ENCODE assay signal across 3 fruit fly cellular contexts in the genomic region with DNA sequence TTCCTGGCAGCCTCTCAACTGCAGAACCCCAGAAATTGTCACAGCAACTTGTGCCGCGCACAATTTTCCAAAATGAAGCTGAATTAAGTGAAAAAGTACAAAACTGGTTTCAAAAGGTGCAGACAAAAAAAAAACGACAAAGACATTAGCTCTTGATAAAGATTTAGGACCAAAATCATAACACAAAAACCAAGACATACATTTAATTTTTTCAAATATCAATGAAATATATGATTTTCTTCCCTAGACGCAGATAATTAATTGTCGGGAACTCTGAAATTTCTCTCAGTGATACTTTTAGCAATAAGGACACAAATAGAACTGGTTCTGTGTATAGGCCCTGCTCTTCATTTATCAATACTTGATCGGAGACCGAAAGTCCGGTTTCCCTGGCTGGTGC.
TF ChIP-seq lines count a peak whose summit lies in the region.

No protein-coding gene starts in this region.

TF ChIP-seq in whole organism, embryonic, 481 proteins besides CTCF, POLR2A, EP300 and RAD21 (continued from another document and continues in another):
- peak; percentile 74 for TF ChIP-seq Drgx (GFP tag; IDR thresholded peaks at IDR 0.05; lab: Robert Waterston, UW)
- no peak for TF ChIP-seq CG3726 (GFP tag; IDR thresholded peaks at IDR 0.05; lab: Robert Waterston, UW)
- TF ChIP-seq org-1 (GFP tag; optimal IDR thresholded peaks at IDR 0.05; lab: Kevin White, UChicago), result no peak
- TF ChIP-seq CG7786 (GFP tag; optimal IDR thresholded peaks at IDR 0.05; lab: Kevin White, UChicago), result peak; percentile 32
- 0 out of 2 replicates have a peak, but pooled peaks have one; percentile 27 for TF ChIP-seq sim (GFP tag; IDR thresholded peaks at IDR 0.05; lab: Robert Waterston, UW)
- TF ChIP-seq Hr78 (GFP tag; optimal IDR thresholded peaks at IDR 0.05; lab: Kevin White, UChicago), result no peak
- TF ChIP-seq grau (tag; optimal IDR thresholded peaks at IDR 0.05; lab: Kevin White, UChicago), result peak; percentile 24
- peak; percentile 22; the same call in 1 of the 2 replicates for TF ChIP-seq ara (GFP tag; IDR thresholded peaks at IDR 0.05; lab: Robert Waterston, UW)
- no peak for TF ChIP-seq shn (GFP tag; optimal IDR thresholded peaks at IDR 0.05; lab: Kevin White, UChicago)
- TF ChIP-seq CG7963 (GFP tag; IDR thresholded peaks at IDR 0.05; lab: Robert Waterston, UW; ENCODE audit: partially characterized antibody), result no peak
- no peak for TF ChIP-seq CG9437 (GFP tag; optimal IDR thresholded peaks at IDR 0.05; lab: Kevin White, UChicago)
- TF ChIP-seq nmo (GFP tag; optimal IDR thresholded peaks at IDR 0.05; lab: Kevin White, UChicago), result peak; percentile 23
- no peak for TF ChIP-seq odd (GFP tag; optimal IDR thresholded peaks at IDR 0.05; lab: Kevin White, UChicago)
- TF ChIP-seq disco-r (GFP tag; optimal IDR thresholded peaks at IDR 0.05; lab: Kevin White, UChicago), result no peak
- 0 out of 3 replicates have a peak, but pooled peaks have one; percentile 50 for TF ChIP-seq H15 (GFP tag; IDR thresholded peaks at IDR 0.05; lab: Robert Waterston, UW)
- TF ChIP-seq Kr (GFP tag; optimal IDR thresholded peaks at IDR 0.05; lab: Kevin White, UChicago), result peak; percentile 26
- TF ChIP-seq gfzf (GFP tag; optimal IDR thresholded peaks at IDR 0.05; lab: Kevin White, UChicago), result no peak
- TF ChIP-seq CG6689 (GFP tag; IDR thresholded peaks at IDR 0.05; lab: Robert Waterston, UW), result peak; percentile 62
- no peak for TF ChIP-seq z (GFP tag; IDR thresholded peaks at IDR 0.05; lab: Robert Waterston, UW)
- TF ChIP-seq CG6791 (GFP tag; IDR thresholded peaks at IDR 0.05; lab: Robert Waterston, UW; ENCODE audit: partially characterized antibody), result no peak
- no peak for TF ChIP-seq klu (GFP tag; IDR thresholded peaks at IDR 0.05; lab: Robert Waterston, UW)
- TF ChIP-seq CG7839 (tag; optimal IDR thresholded peaks at IDR 0.05; lab: Kevin White, UChicago), result peak; percentile 46
- peak; percentile 40; the same call in 1 of the 2 replicates for TF ChIP-seq Ptx1 (GFP tag; IDR thresholded peaks at IDR 0.05; lab: Robert Waterston, UW)
- TF ChIP-seq p53 (GFP tag; optimal IDR thresholded peaks at IDR 0.05; lab: Kevin White, UChicago), result no peak
- TF ChIP-seq fru (optimal IDR thresholded peaks at IDR 0.05; lab: Kevin White, UChicago), result no peak
- TF ChIP-seq HLH3B (GFP tag; IDR thresholded peaks at IDR 0.05; lab: Robert Waterston, UW), result 0 out of 2 replicates have a peak, but pooled peaks have one; percentile 6
- TF ChIP-seq bcd (GFP tag; optimal IDR thresholded peaks at IDR 0.05; lab: Kevin White, UChicago), result no peak
- TF ChIP-seq CG7372 (GFP tag; IDR thresholded peaks at IDR 0.05; lab: Robert Waterston, UW), result no peak
- peak; percentile 42; the same call in 1 of the 2 replicates for TF ChIP-seq CG31441 (GFP tag; IDR thresholded peaks at IDR 0.05; lab: Robert Waterston, UW)
- TF ChIP-seq croc (GFP tag; conservative IDR thresholded peaks at IDR 0.05; lab: Robert Waterston, UW), result peak; percentile 26; the same call in 1 of the 3 replicates
- TF ChIP-seq az2 (GFP tag; optimal IDR thresholded peaks at IDR 0.05; lab: Kevin White, UChicago), result peak; percentile 70
- no peak for TF ChIP-seq Hand (GFP tag; optimal IDR thresholded peaks at IDR 0.05; lab: Kevin White, UChicago)
- TF ChIP-seq CG4404 (GFP tag; IDR thresholded peaks at IDR 0.05; lab: Robert Waterston, UW), result peak; percentile 53
- TF ChIP-seq pum (GFP tag; optimal IDR thresholded peaks at IDR 0.05; lab: Kevin White, UChicago), result peak; percentile 5
- TF ChIP-seq al (GFP tag; IDR thresholded peaks at IDR 0.05; lab: Robert Waterston, UW), result no peak
- no peak for TF ChIP-seq CG1647 (GFP tag; optimal IDR thresholded peaks at IDR 0.05; lab: Kevin White, UChicago)
- peak; percentile 31 for TF ChIP-seq CG7556 (GFP tag; optimal IDR thresholded peaks at IDR 0.05; lab: Kevin White, UChicago)
- TF ChIP-seq sens-2 (GFP tag; IDR thresholded peaks at IDR 0.05; lab: Robert Waterston, UW), result peak; percentile 56
- no peak for TF ChIP-seq kah (GFP tag; optimal IDR thresholded peaks at IDR 0.05; lab: Kevin White, UChicago)
- TF ChIP-seq CG18262 (tag; optimal IDR thresholded peaks at IDR 0.05; lab: Kevin White, UChicago), result peak; percentile 59
- TF ChIP-seq Nf-YA (GFP tag; IDR thresholded peaks at IDR 0.05; lab: Robert Waterston, UW), result no peak
- no peak for TF ChIP-seq Meics (GFP tag; optimal IDR thresholded peaks at IDR 0.05; lab: Kevin White, UChicago)

TF ChIP-seq in whole organism, prepupa, 60 proteins besides CTCF, POLR2A, EP300 and RAD21 (continued from another document):
- TF ChIP-seq Blimp-1 (GFP tag; optimal IDR thresholded peaks at IDR 0.05; lab: Kevin White, UChicago), result peak; percentile 64
- peak; percentile 54; the same call in 1 of the 2 replicates for TF ChIP-seq CG11294 (GFP tag; IDR thresholded peaks at IDR 0.05; lab: Robert Waterston, UW)
- TF ChIP-seq Ets96B (tag; optimal IDR thresholded peaks at IDR 0.05; lab: Kevin White, UChicago), result peak; percentile 92
- peak; percentile 74 for TF ChIP-seq CG8319 (GFP tag; optimal IDR thresholded peaks at IDR 0.05; lab: Kevin White, UChicago)
- TF ChIP-seq CG6792 (GFP tag; optimal IDR thresholded peaks at IDR 0.05; lab: Kevin White, UChicago), result peak; percentile 93
- TF ChIP-seq CG15336 (GFP tag; IDR thresholded peaks at IDR 0.05; lab: Robert Waterston, UW), result peak; percentile 88
- peak; percentile 89 for TF ChIP-seq CG8119 (GFP tag; IDR thresholded peaks at IDR 0.05; lab: Robert Waterston, UW)
- peak; percentile 96 for TF ChIP-seq OdsH (GFP tag; optimal IDR thresholded peaks at IDR 0.05; lab: Kevin White, UChicago)
- TF ChIP-seq Eip93F (GFP tag; optimal IDR thresholded peaks at IDR 0.05; lab: Kevin White, UChicago), result peak; percentile 92
- TF ChIP-seq CG16779 (tag; optimal IDR thresholded peaks at IDR 0.05; lab: Kevin White, UChicago), result peak; percentile 83
- TF ChIP-seq CG10669 (GFP tag; optimal IDR thresholded peaks at IDR 0.05; lab: Kevin White, UChicago), result peak; percentile 91
- peak; percentile 95 for TF ChIP-seq Eip75B (GFP tag; optimal IDR thresholded peaks at IDR 0.05; lab: Kevin White, UChicago)
- peak; percentile 91 for TF ChIP-seq CG6808 (GFP tag; optimal IDR thresholded peaks at IDR 0.05; lab: Kevin White, UChicago)
- peak; percentile 80 to 89 for TF ChIP-seq ss (GFP tag; optimal IDR thresholded peaks at IDR 0.05; lab: Kevin White, UChicago)
- TF ChIP-seq svp (GFP tag; lab: Kevin White, UChicago), result peak; percentile 99
- peak; percentile 96 for TF ChIP-seq Hr39 (GFP tag; optimal IDR thresholded peaks at IDR 0.05; lab: Kevin White, UChicago)
- peak; percentile 94 for TF ChIP-seq achi (GFP tag; optimal IDR thresholded peaks at IDR 0.05; lab: Kevin White, UChicago)
- peak; percentile 88 for TF ChIP-seq cyc (GFP tag; optimal IDR thresholded peaks at IDR 0.05; lab: Kevin White, UChicago)
- TF ChIP-seq acj6 (GFP tag; optimal IDR thresholded peaks at IDR 0.05; lab: Kevin White, UChicago), result peak; percentile 97
- TF ChIP-seq CG31627 (GFP tag; optimal IDR thresholded peaks at IDR 0.05; lab: Kevin White, UChicago), result peak; percentile 95
- peak; percentile 95 for TF ChIP-seq Sox14 (GFP tag; optimal IDR thresholded peaks at IDR 0.05; lab: Kevin White, UChicago)
- TF ChIP-seq CG6163 (GFP tag; IDR thresholded peaks at IDR 0.05; lab: Robert Waterston, UW), result peak; percentile 97
- peak; percentile 97 for TF ChIP-seq esn (GFP tag; optimal IDR thresholded peaks at IDR 0.05; lab: Kevin White, UChicago)
- TF ChIP-seq dsx (GFP tag; optimal IDR thresholded peaks at IDR 0.05; lab: Kevin White, UChicago; ENCODE audit: poor library complexity, severe bottlenecking), result peak; percentile 85
- TF ChIP-seq lz (GFP tag; optimal IDR thresholded peaks at IDR 0.05; lab: Kevin White, UChicago), result peak; percentile 93
- TF ChIP-seq Sox15 (GFP tag; optimal IDR thresholded peaks at IDR 0.05; lab: Kevin White, UChicago), result peak; percentile 91
- peak; percentile 97 for TF ChIP-seq Sox102F (GFP tag; optimal IDR thresholded peaks at IDR 0.05; lab: Kevin White, UChicago)
- peak; percentile 57 for TF ChIP-seq CG6276 (GFP tag; optimal IDR thresholded peaks at IDR 0.05; lab: Kevin White, UChicago)
- peak; percentile 90 for TF ChIP-seq CG32006 (GFP tag; optimal IDR thresholded peaks at IDR 0.05; lab: Kevin White, UChicago)
- peak; percentile 95 for TF ChIP-seq CG10631 (GFP tag; optimal IDR thresholded peaks at IDR 0.05; lab: Kevin White, UChicago)
- TF ChIP-seq CG4318 (GFP tag; optimal IDR thresholded peaks at IDR 0.05; lab: Kevin White, UChicago), result peak; percentile 66
- TF ChIP-seq Smox (GFP tag; optimal IDR thresholded peaks at IDR 0.05; lab: Kevin White, UChicago), result peak; percentile 96
- peak; percentile 81 for TF ChIP-seq eg (GFP tag; IDR thresholded peaks at IDR 0.05; lab: Robert Waterston, UW)
- peak; percentile 25 for TF ChIP-seq dac (GFP tag; optimal IDR thresholded peaks at IDR 0.05; lab: Kevin White, UChicago)
- TF ChIP-seq CG3919 (GFP tag; optimal IDR thresholded peaks at IDR 0.05; lab: Kevin White, UChicago), result peak; percentile 92
- peak; percentile 83 for TF ChIP-seq Gug (GFP tag; IDR thresholded peaks at IDR 0.05; lab: Robert Waterston, UW)
- TF ChIP-seq pdm3 (GFP tag; optimal IDR thresholded peaks at IDR 0.05; lab: Kevin White, UChicago), result peak; percentile 96
- TF ChIP-seq topi (GFP tag; optimal IDR thresholded peaks at IDR 0.05; lab: Kevin White, UChicago), result peak; percentile 91

TF ChIP-seq in whole organism, wandering third instar larva, 38 proteins besides CTCF, POLR2A, EP300 and RAD21 (continued from another document):
- TF ChIP-seq usp (GFP tag; optimal IDR thresholded peaks at IDR 0.05; lab: Kevin White, UChicago), result no peak
- peak; percentile 85 for TF ChIP-seq Rel (GFP tag; optimal IDR thresholded peaks at IDR 0.05; lab: Kevin White, UChicago)
- TF ChIP-seq Rel (tag; optimal IDR thresholded peaks at IDR 0.05; lab: Kevin White, UChicago), result peak; percentile 12
- TF ChIP-seq jim (GFP tag; optimal IDR thresholded peaks at IDR 0.05; lab: Kevin White, UChicago), result no peak
- TF ChIP-seq GATAd (GFP tag; optimal IDR thresholded peaks at IDR 0.05; lab: Kevin White, UChicago), result peak; percentile 8
- peak; percentile 89 for TF ChIP-seq woc (GFP tag; optimal IDR thresholded peaks at IDR 0.05; lab: Kevin White, UChicago)
- TF ChIP-seq OdsH (GFP tag; optimal IDR thresholded peaks at IDR 0.05; lab: Kevin White, UChicago), result peak; percentile 95
- peak; percentile 82 for TF ChIP-seq tai (GFP tag; optimal IDR thresholded peaks at IDR 0.05; lab: Kevin White, UChicago)
- peak; percentile 38 for TF ChIP-seq Mio (GFP tag; optimal IDR thresholded peaks at IDR 0.05; lab: Kevin White, UChicago)
- peak; percentile 94 for TF ChIP-seq br (GFP tag; optimal IDR thresholded peaks at IDR 0.05; lab: Kevin White, UChicago)
